Fruit fly (Drosophila melanogaster) whole organism, embryonic: ENCODE results near the gene CG5390.

Source experiments
- CG10147 ChIP-seq: fragments of 200-800 bp; sonication (Bioruptor generic); optimal IDR thresholded peaks from 2 replicates; lab custom pipeline; 2019; ENCODE audit warnings: missing biosample characterization, mild to moderate bottlenecking, missing genetic modification characterization, moderate library complexity
- CG11085 ChIP-seq: fragments of 200-800 bp; sonication (Bioruptor generic); IDR thresholded peaks from 2 replicates; pipeline ENCODE4 v1.3.6; 2022; ENCODE audit warnings: missing biosample characterization, missing genetic modification characterization
- CG13894 ChIP-seq: fragments of 200-800 bp; sonication (Bioruptor generic); optimal IDR thresholded peaks from 3 replicates; lab custom pipeline; 2018; ENCODE audit warnings: missing biosample characterization, mild to moderate bottlenecking, missing genetic modification characterization, moderate library complexity
- CG15269 ChIP-seq: fragments of 200-800 bp; sonication (Bioruptor generic); optimal IDR thresholded peaks from 2 replicates; lab custom pipeline; 2018; ENCODE audit warnings: missing biosample characterization, mild to moderate bottlenecking, missing genetic modification characterization, moderate library complexity
- CG15601 ChIP-seq: fragments of 200-800 bp; sonication (Bioruptor generic); optimal IDR thresholded peaks from 3 replicates; lab custom pipeline; 2019; ENCODE audit warnings: missing biosample characterization, mild to moderate bottlenecking, missing genetic modification characterization, moderate library complexity
- CG1602 ChIP-seq: fragments of 200-800 bp; sonication (Bioruptor generic); optimal IDR thresholded peaks from 3 replicates; lab custom pipeline; 2016; ENCODE audit warnings: missing biosample characterization, missing genetic modification characterization
- CG1832 ChIP-seq: fragments of 200-800 bp; sonication (Bioruptor generic); optimal IDR thresholded peaks from 2 replicates; lab custom pipeline; 2017; ENCODE audit warnings: missing biosample characterization, mild to moderate bottlenecking, missing genetic modification characterization, inconsistent platforms
- CG18764 ChIP-seq: fragments of 200-800 bp; sonication (Bioruptor generic); optimal IDR thresholded peaks from 3 replicates; lab custom pipeline; 2016; ENCODE audit warnings: missing biosample characterization, missing genetic modification characterization
- CG2116 ChIP-seq: fragments of 200-800 bp; sonication (Bioruptor generic); optimal IDR thresholded peaks from 3 replicates; lab custom pipeline; 2018; ENCODE audit warnings: missing biosample characterization, mild to moderate bottlenecking, missing genetic modification characterization
- CG2202 ChIP-seq: fragments of 200-800 bp; sonication (Bioruptor generic); optimal IDR thresholded peaks from 2 replicates; lab custom pipeline; 2018; ENCODE audit warnings: missing biosample characterization, mild to moderate bottlenecking, missing genetic modification characterization
- CG2712 ChIP-seq: fragments of 200-800 bp; optimal IDR thresholded peaks from 3 replicates; lab custom pipeline; 2019; ENCODE audit warnings: missing biosample characterization, mild to moderate bottlenecking, missing genetic modification characterization, moderate library complexity
- CG2875 ChIP-seq: fragments of 200-800 bp; sonication (Bioruptor generic); optimal IDR thresholded peaks from 2 replicates; lab custom pipeline; 2017; ENCODE audit warnings: missing biosample characterization, mild to moderate bottlenecking, missing genetic modification characterization, missing genetic modification reagents
- CG42726 ChIP-seq: fragments of 200-800 bp; sonication (Bioruptor generic); IDR thresholded peaks from 2 replicates; pipeline ENCODE4 v1.3.6; 2022; ENCODE audit warnings: missing biosample characterization, missing genetic modification characterization; ENCODE audit not compliant: partially characterized antibody
- CG4820 ChIP-seq: fragments of 200-800 bp; sonication (Bioruptor generic); optimal IDR thresholded peaks from 3 replicates; lab custom pipeline; 2016; ENCODE audit warnings: missing biosample characterization, missing genetic modification characterization
- CG6813 ChIP-seq: fragments of 200-800 bp; sonication (Bioruptor generic); optimal IDR thresholded peaks from 2 replicates; lab custom pipeline; 2017; ENCODE audit warnings: missing biosample characterization, missing genetic modification characterization, mild to moderate bottlenecking, moderate library complexity, missing genetic modification reagents
- CG7556 ChIP-seq: fragments of 200-800 bp; sonication (Bioruptor generic); optimal IDR thresholded peaks from 2 replicates; lab custom pipeline; 2017; ENCODE audit warnings: missing biosample characterization, mild to moderate bottlenecking, missing genetic modification characterization
- CG8089 ChIP-seq: fragments of 200-800 bp; sonication (Bioruptor generic); optimal IDR thresholded peaks from 3 replicates; lab custom pipeline; 2016; ENCODE audit warnings: missing biosample characterization, missing genetic modification characterization
- CG8765 ChIP-seq: fragments of 200-800 bp; sonication (Bioruptor generic); IDR thresholded peaks from 2 replicates; pipeline ENCODE4 v1.3.6; 2022; ENCODE audit warnings: missing biosample characterization, missing genetic modification characterization
- CG9876 ChIP-seq: fragments of 200-800 bp; sonication (Bioruptor generic); optimal IDR thresholded peaks from 2 replicates; lab custom pipeline; 2016; ENCODE audit warnings: missing biosample characterization, missing genetic modification characterization
- CkIIα-i1 ChIP-seq: fragments of 200-800 bp; sonication (Bioruptor generic); IDR thresholded peaks from 2 replicates; pipeline ENCODE4 v1.3.6; 2022; ENCODE audit warnings: missing biosample characterization, missing genetic modification characterization
- Deaf1 ChIP-seq: fragments of 200-800 bp; optimal IDR thresholded peaks from 3 replicates; lab custom pipeline; 2019; ENCODE audit warnings: missing biosample characterization, mild to moderate bottlenecking, missing genetic modification characterization, moderate library complexity
- Fer1 ChIP-seq: fragments of 200-800 bp; sonication (Bioruptor generic); optimal IDR thresholded peaks from 2 replicates; lab custom pipeline; 2017; ENCODE audit warnings: missing biosample characterization, mild to moderate bottlenecking, missing genetic modification characterization
- Fer2 ChIP-seq: fragments of 200-800 bp; sonication (Bioruptor generic); optimal IDR thresholded peaks from 2 replicates; lab custom pipeline; 2018; ENCODE audit warnings: missing biosample characterization, mild to moderate bottlenecking, missing genetic modification characterization, moderate library complexity
- HLH4C ChIP-seq: fragments of 200-800 bp; sonication (Bioruptor generic); IDR thresholded peaks from 3 replicates; pipeline ENCODE4 v1.3.6; 2022; ENCODE audit warnings: missing biosample characterization, missing genetic modification characterization; ENCODE audit not compliant: partially characterized antibody
- Hey ChIP-seq: fragments of 200-800 bp; sonication (Bioruptor generic); optimal IDR thresholded peaks from 3 replicates; lab custom pipeline; 2018; ENCODE audit warnings: missing biosample characterization, mild to moderate bottlenecking, missing genetic modification characterization
- Hr3 ChIP-seq: fragments of 200-800 bp; sonication (Bioruptor generic); optimal IDR thresholded peaks from 3 replicates; lab custom pipeline; 2016; ENCODE audit warnings: missing biosample characterization, missing genetic modification characterization
- Kr ChIP-seq: fragments of 200-800 bp; sonication (Bioruptor generic); optimal IDR thresholded peaks from 2 replicates; lab custom pipeline; 2017; ENCODE audit warnings: missing biosample characterization, mild to moderate bottlenecking, missing genetic modification characterization
- MESR4 ChIP-seq: fragments of 200-800 bp; sonication (Bioruptor generic); optimal IDR thresholded peaks from 2 replicates; lab custom pipeline; 2018; ENCODE audit warnings: missing biosample characterization, mild to moderate bottlenecking, missing genetic modification characterization, moderate library complexity
- Meics ChIP-seq: fragments of 200-800 bp; sonication (Bioruptor generic); optimal IDR thresholded peaks from 2 replicates; lab custom pipeline; 2017; ENCODE audit warnings: missing biosample characterization, mild to moderate bottlenecking, missing genetic modification characterization
- Mes4 ChIP-seq: fragments of 200-800 bp; sonication (Bioruptor generic); optimal IDR thresholded peaks from 2 replicates; lab custom pipeline; 2016; ENCODE audit warnings: missing biosample characterization, missing genetic modification characterization
- NFAT ChIP-seq: fragments of 200-800 bp; sonication (Bioruptor generic); IDR thresholded peaks from 2 replicates; pipeline ENCODE4 v1.3.6; 2022; ENCODE audit warnings: missing biosample characterization, missing genetic modification characterization
- Pdp1 ChIP-seq, 2 experiments: fragments of 200-800 bp; sonication (Bioruptor generic); optimal IDR thresholded peaks; 3 replicates each; lab custom pipeline; 2016; ENCODE audit warnings: missing biosample characterization in 2 of 2, missing genetic modification characterization in 2 of 2, mild to moderate bottlenecking in 1 of 2, moderate library complexity in 1 of 2
- ase ChIP-seq: fragments of 200-800 bp; sonication (Bioruptor generic); IDR thresholded peaks from 3 replicates; pipeline ENCODE4 v1.3.6; 2022; ENCODE audit warnings: missing biosample characterization, missing genetic modification characterization
- ash1 ChIP-seq: fragments of 200-800 bp; sonication (Bioruptor generic); optimal IDR thresholded peaks from 2 replicates; lab custom pipeline; 2018; ENCODE audit warnings: missing biosample characterization, mild to moderate bottlenecking, missing genetic modification characterization
- chinmo ChIP-seq: fragments of 200-800 bp; sonication (Bioruptor generic); IDR thresholded peaks from 4 replicates; pipeline ENCODE4 v1.3.6; 2022; ENCODE audit warnings: missing biosample characterization, missing genetic modification characterization; ENCODE audit not compliant: partially characterized antibody
- cwo ChIP-seq: fragments of 200-800 bp; sonication (Bioruptor generic); optimal IDR thresholded peaks from 3 replicates; lab custom pipeline; 2017; ENCODE audit warnings: missing biosample characterization, missing genetic modification characterization, mild to moderate bottlenecking, moderate library complexity, missing genetic modification reagents
- dpn ChIP-seq, 2 experiments: fragments of 200-800 bp; sonication (Bioruptor generic); optimal IDR thresholded peaks; 3 replicates each; lab custom pipeline; 2016; ENCODE audit warnings: missing biosample characterization in 2 of 2, missing genetic modification characterization in 2 of 2
- exex ChIP-seq: fragments of 200-800 bp; sonication (Bioruptor generic); optimal IDR thresholded peaks from 4 replicates; lab custom pipeline; 2018; ENCODE audit warnings: missing biosample characterization, mild to moderate bottlenecking, missing genetic modification characterization, moderate library complexity
- kay ChIP-seq: fragments of 200-800 bp; sonication (Bioruptor generic); optimal IDR thresholded peaks from 2 replicates; lab custom pipeline; 2016; ENCODE audit warnings: missing biosample characterization, missing genetic modification characterization
- lilli ChIP-seq: fragments of 200-800 bp; sonication (Bioruptor generic); optimal IDR thresholded peaks from 3 replicates; lab custom pipeline; 2016; ENCODE audit warnings: missing biosample characterization, missing genetic modification characterization
- maf-S ChIP-seq: fragments of 200-800 bp; sonication (Bioruptor generic); optimal IDR thresholded peaks from 2 replicates; lab custom pipeline; 2016; ENCODE audit warnings: missing biosample characterization, missing genetic modification characterization
- nerfin-1 ChIP-seq: fragments of 200-800 bp; sonication (Bioruptor generic); optimal IDR thresholded peaks from 3 replicates; lab custom pipeline; 2019; ENCODE audit warnings: missing biosample characterization, mild to moderate bottlenecking, missing genetic modification characterization, moderate library complexity
- pho ChIP-seq: fragments of 200-800 bp; sonication (Bioruptor generic); optimal IDR thresholded peaks from 2 replicates; lab custom pipeline; 2016; ENCODE audit warnings: missing biosample characterization, missing genetic modification characterization
- pum ChIP-seq: fragments of 200-800 bp; sonication (Bioruptor generic); optimal IDR thresholded peaks from 2 replicates; lab custom pipeline; 2016; ENCODE audit warnings: missing biosample characterization, missing genetic modification characterization
- salm ChIP-seq: fragments of 200-800 bp; sonication (Bioruptor generic); optimal IDR thresholded peaks from 2 replicates; lab custom pipeline; 2018; ENCODE audit warnings: missing biosample characterization, mild to moderate bottlenecking, missing genetic modification characterization
- sens-2 ChIP-seq: fragments of 200-800 bp; sonication (Bioruptor generic); IDR thresholded peaks from 2 replicates; pipeline ENCODE4 v1.3.6; 2022; ENCODE audit warnings: missing biosample characterization, missing genetic modification characterization
- sima ChIP-seq: fragments of 200-800 bp; sonication (Bioruptor generic); optimal IDR thresholded peaks from 2 replicates; lab custom pipeline; 2016; ENCODE audit warnings: missing biosample characterization, missing genetic modification characterization
- slp2 ChIP-seq: fragments of 200-800 bp; sonication (Bioruptor generic); optimal IDR thresholded peaks from 2 replicates; lab custom pipeline; 2016; ENCODE audit warnings: missing biosample characterization, missing genetic modification characterization
- so ChIP-seq: fragments of 200-800 bp; sonication (Bioruptor generic); IDR thresholded peaks from 3 replicates; pipeline ENCODE4 v1.3.6; 2022; ENCODE audit warnings: missing biosample characterization, missing genetic modification characterization
- sob ChIP-seq: fragments of 200-800 bp; sonication (Bioruptor generic); IDR thresholded peaks from 2 replicates; pipeline ENCODE4 v1.3.6; 2022; ENCODE audit warnings: missing biosample characterization, missing genetic modification characterization
- sug ChIP-seq: fragments of 200-800 bp; optimal IDR thresholded peaks from 2 replicates; lab custom pipeline; 2019; ENCODE audit warnings: missing biosample characterization, mild to moderate bottlenecking, missing genetic modification characterization, moderate library complexity

The CG5390 gene

DNA sequence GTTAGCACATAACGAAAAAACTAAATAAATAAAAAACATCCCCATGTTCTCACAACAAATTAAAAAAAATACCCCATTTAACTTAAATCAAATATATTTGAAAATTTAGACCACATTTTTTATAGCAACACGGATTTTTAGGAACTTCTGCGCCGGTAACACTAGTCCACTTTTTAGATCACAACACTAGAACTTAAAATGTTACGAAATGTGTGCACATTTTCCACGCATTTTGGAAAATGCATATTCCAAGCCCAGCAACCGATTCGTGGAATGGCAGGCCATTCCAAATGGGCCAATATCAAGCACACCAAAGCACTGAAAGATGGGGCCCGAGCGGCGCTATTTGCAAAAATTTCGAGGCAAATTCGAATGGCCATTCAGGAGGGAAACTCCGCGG, 37.7 kb downstream of the CG5390 start, which contains the start of gene CG4957 (continued):
- no peak for TF ChIP-seq CG13894 (tag; lab: Kevin White, UChicago)
- no peak for TF ChIP-seq sob (GFP tag; lab: Robert Waterston, UW)
- TF ChIP-seq cwo (GFP tag; lab: Kevin White, UChicago): no peak
- TF ChIP-seq Fer2 (tag; lab: Kevin White, UChicago): no peak
- TF ChIP-seq CG10147 (GFP tag; lab: Kevin White, UChicago): no peak
- no peak for TF ChIP-seq CkIIα-i1 (GFP tag; lab: Robert Waterston, UW)
- TF ChIP-seq CG1602 (GFP tag; lab: Kevin White, UChicago): no peak
- TF ChIP-seq CG7556: no peak
- no peak for TF ChIP-seq Meics (GFP tag; lab: Kevin White, UChicago)
- TF ChIP-seq HLH4C: no peak
- no peak for TF ChIP-seq CG15269 (tag; lab: Kevin White, UChicago)
- TF ChIP-seq Hey (tag; lab: Kevin White, UChicago): no peak
- TF ChIP-seq ash1 (GFP tag; lab: Kevin White, UChicago): no peak
- no peak for TF ChIP-seq CG2116 (GFP tag; lab: Kevin White, UChicago)
- TF ChIP-seq CG8089 (GFP tag; lab: Kevin White, UChicago): no peak
- no peak for TF ChIP-seq CG18764
- TF ChIP-seq kay (GFP tag; lab: Kevin White, UChicago): no peak
- no peak for TF ChIP-seq CG6813
- TF ChIP-seq CG42726 (GFP tag; lab: Robert Waterston, UW): no peak
- TF ChIP-seq Fer1: no peak
- TF ChIP-seq CG9876 (GFP tag; lab: Kevin White, UChicago): no peak
- no peak for TF ChIP-seq Kr (GFP tag; lab: Kevin White, UChicago)
- no peak for TF ChIP-seq exex (tag; lab: Kevin White, UChicago)
- no peak for TF ChIP-seq pho (GFP tag; lab: Kevin White, UChicago)
- TF ChIP-seq NFAT: no peak
- no peak for TF ChIP-seq maf-S
- 0 out of 4 replicates have a peak, but pooled peaks have one; percentile 25 for TF ChIP-seq chinmo (GFP tag; lab: Robert Waterston, UW)
- TF ChIP-seq salm (tag; lab: Kevin White, UChicago): no peak
- no peak for TF ChIP-seq sens-2
- no peak for TF ChIP-seq sug (tag; lab: Kevin White, UChicago)
- no peak for TF ChIP-seq Mes4 (GFP tag; lab: Kevin White, UChicago)
- no peak for TF ChIP-seq slp2 (GFP tag; lab: Kevin White, UChicago)
- TF ChIP-seq sima: no peak
- TF ChIP-seq CG8765: no peak
- TF ChIP-seq Deaf1 (tag; lab: Kevin White, UChicago): no peak
- no peak for TF ChIP-seq CG2202
- TF ChIP-seq CG4820 (GFP tag; lab: Kevin White, UChicago): no peak
- TF ChIP-seq CG11085 (GFP tag; lab: Robert Waterston, UW): no peak
- TF ChIP-seq pum (GFP tag; lab: Kevin White, UChicago): no peak
- TF ChIP-seq ase (GFP tag; lab: Robert Waterston, UW): no peak
- no peak for TF ChIP-seq dpn (GFP tag; optimal IDR thresholded peaks at IDR 0.05; lab: Kevin White, UChicago)
- no peak for TF ChIP-seq CG15601 (tag; lab: Kevin White, UChicago)
- TF ChIP-seq lilli (GFP tag; lab: Kevin White, UChicago): no peak
- no peak for TF ChIP-seq MESR4 (GFP tag; lab: Kevin White, UChicago)
- no peak for TF ChIP-seq so (GFP tag; lab: Robert Waterston, UW)
- peak in 1 of 2 experiments; percentile 78 for TF ChIP-seq Pdp1 (GFP tag; optimal IDR thresholded peaks at IDR 0.05; lab: Kevin White, UChicago)
- TF ChIP-seq CG1832 (GFP tag; lab: Kevin White, UChicago): no peak
- TF ChIP-seq CG2875 (GFP tag; lab: Kevin White, UChicago): no peak
- no peak for TF ChIP-seq CG2712 (tag; lab: Kevin White, UChicago)
- peak; percentile 9 for TF ChIP-seq nerfin-1 (tag; lab: Kevin White, UChicago)
- TF ChIP-seq Hr3: no peak
